Fruit fly (Drosophila melanogaster) whole organism, embryonic: ENCODE measurements around the gene ari-1.

Experiments used
- Abd-B ChIP-seq: fragments of 200-800 bp; sonication (Bioruptor generic); optimal IDR thresholded peaks from 2 replicates; lab custom pipeline; 2018; ENCODE audit warnings: missing biosample characterization, mild to moderate bottlenecking, missing genetic modification characterization, moderate library complexity
- CG11695 ChIP-seq: fragments of 200-800 bp; sonication (Bioruptor generic); IDR thresholded peaks from 3 replicates; pipeline ENCODE4 v1.3.6; 2022; ENCODE audit warnings: missing biosample characterization, missing genetic modification characterization
- CG13287 ChIP-seq: fragments of 200-800 bp; sonication (Bioruptor generic); IDR thresholded peaks from 2 replicates; pipeline ENCODE4 v1.3.6; 2022; ENCODE audit warnings: missing biosample characterization, missing genetic modification characterization; ENCODE audit not compliant: partially characterized antibody
- CG14014 ChIP-seq: fragments of 200-800 bp; sonication (Bioruptor generic); IDR thresholded peaks from 2 replicates; pipeline ENCODE4 v1.3.6; 2022; ENCODE audit warnings: missing biosample characterization, missing genetic modification characterization
- CG1832 ChIP-seq: fragments of 200-800 bp; sonication (Bioruptor generic); optimal IDR thresholded peaks from 2 replicates; lab custom pipeline; 2017; ENCODE audit warnings: missing biosample characterization, mild to moderate bottlenecking, missing genetic modification characterization, inconsistent platforms
- CG2678 ChIP-seq: fragments of 200-800 bp; sonication (Bioruptor generic); optimal IDR thresholded peaks from 3 replicates; lab custom pipeline; 2019; ENCODE audit warnings: missing biosample characterization, mild to moderate bottlenecking, missing genetic modification characterization, moderate library complexity
- CG31388 ChIP-seq: fragments of 200-800 bp; sonication (Bioruptor generic); optimal IDR thresholded peaks from 2 replicates; lab custom pipeline; 2016; ENCODE audit warnings: missing biosample characterization, missing genetic modification characterization
- CG32772 ChIP-seq: fragments of 200-800 bp; sonication (Bioruptor generic); IDR thresholded peaks from 2 replicates; pipeline ENCODE4 v1.3.6; 2022; ENCODE audit warnings: missing biosample characterization, missing genetic modification characterization
- CG33213 ChIP-seq: fragments of 200-800 bp; sonication (Bioruptor generic); optimal IDR thresholded peaks from 3 replicates; lab custom pipeline; 2016; ENCODE audit warnings: missing biosample characterization, missing genetic modification characterization
- CG4328 ChIP-seq: fragments of 200-800 bp; sonication (Bioruptor generic); optimal IDR thresholded peaks from 3 replicates; lab custom pipeline; 2017; ENCODE audit warnings: missing biosample characterization, missing genetic modification reagents, missing genetic modification characterization
- CG4617 ChIP-seq: fragments of 200-800 bp; sonication (Bioruptor generic); optimal IDR thresholded peaks from 3 replicates; lab custom pipeline; 2016; ENCODE audit warnings: missing biosample characterization, missing genetic modification characterization, borderline replicate concordance
- CG5953 ChIP-seq: fragments of 200-800 bp; sonication (Bioruptor generic); IDR thresholded peaks from 2 replicates; pipeline ENCODE4 v1.3.6; 2022; ENCODE audit warnings: missing biosample characterization, missing genetic modification characterization
- CG6654 ChIP-seq: fragments of 200-800 bp; sonication (Bioruptor generic); optimal IDR thresholded peaks from 2 replicates; lab custom pipeline; 2017; ENCODE audit warnings: missing biosample characterization, mild to moderate bottlenecking, missing genetic modification characterization
- CG6689 ChIP-seq: fragments of 200-800 bp; sonication (Bioruptor generic); IDR thresholded peaks from 2 replicates; pipeline ENCODE4 v1.3.6; 2022; ENCODE audit warnings: missing biosample characterization, missing genetic modification characterization
- CG6765 ChIP-seq: fragments of 200-800 bp; sonication (Bioruptor generic); optimal IDR thresholded peaks from 3 replicates; lab custom pipeline; 2017; ENCODE audit warnings: missing biosample characterization, mild to moderate bottlenecking, missing genetic modification characterization
- CG9876 ChIP-seq: fragments of 200-800 bp; sonication (Bioruptor generic); optimal IDR thresholded peaks from 2 replicates; lab custom pipeline; 2016; ENCODE audit warnings: missing biosample characterization, missing genetic modification characterization
- Camta ChIP-seq: fragments of 200-800 bp; sonication (Bioruptor generic); optimal IDR thresholded peaks from 2 replicates; lab custom pipeline; 2016; ENCODE audit warnings: missing biosample characterization, missing genetic modification characterization
- Dbx ChIP-seq: fragments of 200-800 bp; sonication (Bioruptor generic); IDR thresholded peaks from 3 replicates; pipeline ENCODE4 v1.3.6; 2022; ENCODE audit warnings: missing biosample characterization, missing genetic modification characterization
- Dip2 ChIP-seq: fragments of 200-800 bp; sonication (Bioruptor generic); IDR thresholded peaks from 2 replicates; pipeline ENCODE4 v1.3.6; 2022; ENCODE audit warnings: missing biosample characterization, missing genetic modification characterization
- Doc2 ChIP-seq: fragments of 200-800 bp; sonication (Bioruptor generic); IDR thresholded peaks from 2 replicates; pipeline ENCODE4 v1.3.6; 2022; ENCODE audit warnings: missing biosample characterization, missing genetic modification characterization
- Dref ChIP-seq: fragments of 200-800 bp; sonication (Bioruptor generic); IDR thresholded peaks from 2 replicates; pipeline ENCODE4 v1.3.6; 2022; ENCODE audit warnings: missing biosample characterization, missing genetic modification characterization
- ERR ChIP-seq: fragments of 200-800 bp; sonication (Bioruptor generic); optimal IDR thresholded peaks from 2 replicates; lab custom pipeline; 2016; ENCODE audit warnings: missing biosample characterization, missing genetic modification characterization
- Eip74EF ChIP-seq, 2 experiments: fragments of 200-800 bp in 1 of 2; fragments of >200 bp in 1 of 2; sonication (Bioruptor generic) in 1 of 2; optimal IDR thresholded peaks; 2 replicates each; lab custom pipeline; 2017 to 2019; ENCODE audit warnings: missing biosample characterization in 2 of 2, missing genetic modification characterization in 2 of 2, mild to moderate bottlenecking in 1 of 2, moderate library complexity in 1 of 2
- Gug ChIP-seq: fragments of 200-800 bp; sonication (Bioruptor generic); IDR thresholded peaks from 4 replicates; pipeline ENCODE4 v1.3.6; 2022; ENCODE audit warnings: missing biosample characterization, missing genetic modification characterization
- H15 ChIP-seq: fragments of 200-800 bp; sonication (Bioruptor generic); IDR thresholded peaks from 3 replicates; pipeline ENCODE4 v1.3.6; 2022; ENCODE audit warnings: missing biosample characterization, missing genetic modification characterization
- HHEX ChIP-seq: fragments of 200-800 bp; sonication (Bioruptor generic); optimal IDR thresholded peaks from 3 replicates; lab custom pipeline; 2017; ENCODE audit warnings: missing biosample characterization, mild to moderate bottlenecking, missing genetic modification characterization, missing genetic modification reagents
- HLH4C ChIP-seq: fragments of 200-800 bp; sonication (Bioruptor generic); IDR thresholded peaks from 3 replicates; pipeline ENCODE4 v1.3.6; 2022; ENCODE audit warnings: missing biosample characterization, missing genetic modification characterization; ENCODE audit not compliant: partially characterized antibody
- HLHmδ ChIP-seq: fragments of 200-800 bp; sonication (Bioruptor generic); optimal IDR thresholded peaks from 2 replicates; lab custom pipeline; 2018; ENCODE audit warnings: missing biosample characterization, mild to moderate bottlenecking, missing genetic modification characterization, moderate library complexity
- Mrtf ChIP-seq: fragments of 200-800 bp; sonication (Bioruptor generic); IDR thresholded peaks from 3 replicates; pipeline ENCODE4 v1.3.6; 2022; ENCODE audit warnings: missing biosample characterization, missing genetic modification characterization
- NFAT ChIP-seq: fragments of 200-800 bp; sonication (Bioruptor generic); IDR thresholded peaks from 2 replicates; pipeline ENCODE4 v1.3.6; 2022; ENCODE audit warnings: missing biosample characterization, missing genetic modification characterization
- Nf-YA ChIP-seq: fragments of 200-800 bp; sonication (Bioruptor generic); IDR thresholded peaks from 2 replicates; pipeline ENCODE4 v1.3.6; 2022; ENCODE audit warnings: missing biosample characterization, missing genetic modification characterization
- Sox100B ChIP-seq: fragments of 200-800 bp; sonication (Bioruptor generic); optimal IDR thresholded peaks from 3 replicates; lab custom pipeline; 2018; ENCODE audit warnings: missing biosample characterization, mild to moderate bottlenecking, missing genetic modification characterization
- Taf1 ChIP-seq: fragments of 200-800 bp; sonication (Bioruptor generic); IDR thresholded peaks from 2 replicates; pipeline ENCODE4 v1.3.6; 2022; ENCODE audit warnings: missing biosample characterization, missing genetic modification characterization
- abd-A ChIP-seq: fragments of 200-800 bp; sonication (Bioruptor generic); optimal IDR thresholded peaks from 3 replicates; lab custom pipeline; 2019; ENCODE audit warnings: missing biosample characterization, mild to moderate bottlenecking, missing genetic modification characterization, moderate library complexity
- aop ChIP-seq: fragments of 200-800 bp; sonication (Bioruptor generic); IDR thresholded peaks from 2 replicates; pipeline ENCODE4 v1.3.6; 2022; ENCODE audit warnings: missing biosample characterization, missing genetic modification characterization
- ase ChIP-seq: fragments of 200-800 bp; sonication (Bioruptor generic); IDR thresholded peaks from 3 replicates; pipeline ENCODE4 v1.3.6; 2022; ENCODE audit warnings: missing biosample characterization, missing genetic modification characterization
- ash1 ChIP-seq: fragments of 200-800 bp; sonication (Bioruptor generic); optimal IDR thresholded peaks from 2 replicates; lab custom pipeline; 2018; ENCODE audit warnings: missing biosample characterization, mild to moderate bottlenecking, missing genetic modification characterization
- bbx ChIP-seq: fragments of 200-800 bp; sonication (Bioruptor generic); IDR thresholded peaks from 2 replicates; pipeline ENCODE4 v1.3.6; 2022; ENCODE audit warnings: missing biosample characterization, missing genetic modification characterization; ENCODE audit not compliant: partially characterized antibody
- chn ChIP-seq: fragments of 200-800 bp; sonication (Bioruptor generic); optimal IDR thresholded peaks from 2 replicates; lab custom pipeline; 2016; ENCODE audit warnings: missing biosample characterization, missing genetic modification characterization
- dm ChIP-seq: fragments of 200-800 bp; sonication (Bioruptor generic); optimal IDR thresholded peaks from 3 replicates; lab custom pipeline; 2016; ENCODE audit warnings: missing biosample characterization, missing genetic modification characterization
- gce ChIP-seq: fragments of 200-800 bp; sonication (Bioruptor generic); IDR thresholded peaks from 3 replicates; pipeline ENCODE4 v1.3.6; 2022; ENCODE audit warnings: missing biosample characterization, missing genetic modification characterization
- gsb ChIP-seq: fragments of 200-800 bp; sonication (Bioruptor generic); IDR thresholded peaks from 2 replicates; pipeline ENCODE4 v1.3.6; 2022; ENCODE audit warnings: missing biosample characterization, missing genetic modification characterization
- hbn ChIP-seq: fragments of 200-800 bp; sonication (Bioruptor generic); IDR thresholded peaks from 2 replicates; pipeline ENCODE4 v1.3.6; 2022; ENCODE audit warnings: missing biosample characterization, missing genetic modification characterization; ENCODE audit not compliant: partially characterized antibody
- jing ChIP-seq: fragments of 200-800 bp; sonication (Bioruptor generic); optimal IDR thresholded peaks from 2 replicates; lab custom pipeline; 2018; ENCODE audit warnings: missing biosample characterization, mild to moderate bottlenecking, missing genetic modification characterization
- mam ChIP-seq: fragments of 200-800 bp; sonication (Bioruptor generic); optimal IDR thresholded peaks from 3 replicates; lab custom pipeline; 2016; ENCODE audit warnings: missing biosample characterization, missing genetic modification characterization
- pzg ChIP-seq: fragments of 200-800 bp; sonication (Bioruptor generic); optimal IDR thresholded peaks from 3 replicates; lab custom pipeline; 2018; ENCODE audit warnings: missing biosample characterization, mild to moderate bottlenecking, missing genetic modification characterization, moderate library complexity
- sna ChIP-seq: fragments of 200-800 bp; sonication (Bioruptor generic); IDR thresholded peaks from 2 replicates; pipeline ENCODE4 v1.3.6; 2022; ENCODE audit warnings: missing biosample characterization, missing genetic modification characterization; ENCODE audit not compliant: partially characterized antibody
- stc ChIP-seq: fragments of 200-800 bp; sonication (Bioruptor generic); IDR thresholded peaks from 2 replicates; pipeline ENCODE4 v1.3.6; 2022; ENCODE audit warnings: missing biosample characterization, missing genetic modification characterization
- tup ChIP-seq: fragments of 200-800 bp; sonication (Bioruptor generic); optimal IDR thresholded peaks from 2 replicates; lab custom pipeline; 2016; ENCODE audit warnings: missing biosample characterization, mild to moderate bottlenecking, missing genetic modification characterization, moderate library complexity
- zf30C ChIP-seq: fragments of 200-800 bp; sonication (Bioruptor generic); optimal IDR thresholded peaks from 3 replicates; lab custom pipeline; 2018; ENCODE audit warnings: missing biosample characterization, mild to moderate bottlenecking, missing genetic modification characterization

The ari-1 gene

DNA sequence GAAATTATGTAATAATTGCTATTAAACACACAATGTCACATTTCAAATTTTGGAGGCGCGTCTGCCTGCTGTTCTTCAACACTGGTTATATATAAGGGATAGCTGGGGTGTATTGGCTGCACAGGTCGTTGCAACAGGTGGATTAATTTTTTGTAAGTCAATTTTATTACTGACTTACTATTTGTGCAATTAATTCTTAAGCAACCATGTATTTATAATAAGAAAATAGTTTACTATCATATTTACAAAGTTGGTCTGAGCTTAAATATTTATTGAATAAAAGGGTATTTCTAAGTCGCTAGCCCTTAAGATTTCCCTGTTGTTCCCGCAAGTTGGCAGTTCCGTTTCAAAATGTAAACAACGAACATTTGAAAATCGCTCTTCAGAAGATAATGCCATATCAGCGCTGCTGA, 44.8 kb downstream of the ari-1 start, which contains the start of gene RhoGAP16F (continued):
- TF ChIP-seq mam (GFP tag; lab: Kevin White, UChicago) (peak; percentile 88), H15 (GFP tag; lab: Robert Waterston, UW) (peak; percentile 80), bbx (GFP tag; lab: Robert Waterston, UW) (no peak), stc (GFP tag; lab: Robert Waterston, UW) (peak; percentile 73; the same call in 1 of the 2 replicates), HLHmδ (no peak), ase (GFP tag; lab: Robert Waterston, UW) (peak; percentile 49; the same call in 2 of the 3 replicates), CG14014 (GFP tag; lab: Robert Waterston, UW) (peak; percentile 81), zf30C (no peak), CG33213 (peak; percentile 59), ash1 (GFP tag; lab: Kevin White, UChicago) (no peak), Gug (peak; percentile 83), sna (GFP tag; lab: Robert Waterston, UW) (no peak), Mrtf (GFP tag; lab: Robert Waterston, UW) (peak; percentile 67; the same call in 1 of the 3 replicates), CG1832 (no peak), gsb (GFP tag; lab: Robert Waterston, UW) (peak; percentile 54; the same call in 1 of the 2 replicates), Dref (GFP tag; lab: Robert Waterston, UW) (0 out of 2 replicates have a peak, but pooled peaks have one; percentile 15), CG2678 (tag; lab: Kevin White, UChicago) (peak; percentile 88), Taf1 (GFP tag; lab: Robert Waterston, UW) (peak; percentile 54; the same call in 1 of the 2 replicates), Eip74EF (GFP tag; optimal IDR thresholded peaks at IDR 0.05; lab: Kevin White, UChicago) (peak in 1 of 2 experiments; percentile 63), Camta (GFP tag; lab: Kevin White, UChicago) (peak; percentile 51), hbn (GFP tag; lab: Robert Waterston, UW) (no peak), ERR (GFP tag; lab: Kevin White, UChicago) (peak; percentile 46), CG11695 (GFP tag; lab: Robert Waterston, UW) (peak; percentile 76), CG4617 (GFP tag; lab: Kevin White, UChicago) (peak; percentile 65), CG6765 (GFP tag; lab: Kevin White, UChicago) (peak; percentile 62), Doc2 (GFP tag; lab: Robert Waterston, UW) (no peak), CG9876 (GFP tag; lab: Kevin White, UChicago) (peak; percentile 57), Abd-B (GFP tag; lab: Kevin White, UChicago) (peak; percentile 89), Sox100B (peak; percentile 79), CG31388 (GFP tag; lab: Kevin White, UChicago) (peak; percentile 70), HLH4C (GFP tag; lab: Robert Waterston, UW) (no peak), pzg (GFP tag; lab: Kevin White, UChicago) (peak; percentile 39), jing (GFP tag; lab: Kevin White, UChicago) (peak; percentile 71), gce (GFP tag; lab: Robert Waterston, UW) (no peak; the same call in 2 of the 3 replicates), CG6689 (GFP tag; lab: Robert Waterston, UW) (peak; percentile 80), CG6654 (GFP tag; lab: Kevin White, UChicago) (peak; percentile 38), Dip2 (GFP tag; lab: Robert Waterston, UW) (no peak), aop (GFP tag; lab: Robert Waterston, UW) (no peak), Nf-YA (peak; percentile 43; the same call in 1 of the 2 replicates), CG32772 (GFP tag; lab: Robert Waterston, UW) (peak; percentile 85), chn (GFP tag; lab: Kevin White, UChicago) (peak; percentile 84), tup (GFP tag; lab: Kevin White, UChicago) (peak; percentile 39), CG13287 (GFP tag; lab: Robert Waterston, UW) (no peak; the same call in 1 of the 2 replicates), dm (GFP tag; lab: Kevin White, UChicago) (peak; percentile 71), NFAT (GFP tag; lab: Robert Waterston, UW) (peak; percentile 84), CG4328 (peak; percentile 69), CG5953 (peak; percentile 64; the same call in 1 of the 2 replicates), abd-A (tag; lab: Kevin White, UChicago) (no peak), HHEX (GFP tag; lab: Kevin White, UChicago) (peak; percentile 74), Dbx (GFP tag; lab: Robert Waterston, UW) (peak; percentile 82; the same call in 2 of the 3 replicates)
